Fruit fly (Drosophila melanogaster) whole organism, embryonic: ENCODE data around the gene slmo.
A peak's percentile ranks its signal among the peaks of the same experiment; 100 is the strongest.

Experiments
- Bdp1 ChIP-seq: fragments of 200-800 bp; sonication (Bioruptor generic); optimal IDR thresholded peaks from 3 replicates; lab custom pipeline; 2016; ENCODE audit warnings: missing biosample characterization, missing genetic modification characterization
- CG11696 ChIP-seq: fragments of 200-800 bp; sonication (Bioruptor generic); IDR thresholded peaks from 2 replicates; pipeline ENCODE4 v1.3.6; 2022; ENCODE audit warnings: missing biosample characterization, missing genetic modification characterization
- CG13287 ChIP-seq: fragments of 200-800 bp; sonication (Bioruptor generic); IDR thresholded peaks from 2 replicates; pipeline ENCODE4 v1.3.6; 2022; ENCODE audit warnings: missing biosample characterization, missing genetic modification characterization; ENCODE audit not compliant: partially characterized antibody
- CG15011 ChIP-seq: fragments of 200-800 bp; sonication (Bioruptor generic); optimal IDR thresholded peaks from 3 replicates; lab custom pipeline; 2018; ENCODE audit warnings: missing biosample characterization, mild to moderate bottlenecking, missing genetic modification characterization
- CG15269 ChIP-seq: fragments of 200-800 bp; sonication (Bioruptor generic); optimal IDR thresholded peaks from 2 replicates; lab custom pipeline; 2018; ENCODE audit warnings: missing biosample characterization, mild to moderate bottlenecking, missing genetic modification characterization, moderate library complexity
- CG15696 ChIP-seq: fragments of 200-800 bp; sonication (Bioruptor generic); optimal IDR thresholded peaks from 2 replicates; lab custom pipeline; 2019; ENCODE audit warnings: missing biosample characterization, mild to moderate bottlenecking, missing genetic modification characterization, moderate library complexity
- CG16813 ChIP-seq: fragments of 200-800 bp; sonication (Bioruptor generic); IDR thresholded peaks from 3 replicates; pipeline ENCODE4 v1.3.6; 2022; ENCODE audit warnings: missing biosample characterization, missing genetic modification characterization; ENCODE audit not compliant: partially characterized antibody
- CG17361 ChIP-seq: fragments of 200-800 bp; sonication (Bioruptor generic); IDR thresholded peaks from 3 replicates; pipeline ENCODE4 v1.3.6; 2022; ENCODE audit warnings: missing biosample characterization, missing genetic modification characterization
- CG2678 ChIP-seq: fragments of 200-800 bp; sonication (Bioruptor generic); optimal IDR thresholded peaks from 3 replicates; lab custom pipeline; 2019; ENCODE audit warnings: missing biosample characterization, mild to moderate bottlenecking, missing genetic modification characterization, moderate library complexity
- CG30431 ChIP-seq: fragments of 200-800 bp; sonication (Bioruptor generic); optimal IDR thresholded peaks from 2 replicates; lab custom pipeline; 2017; ENCODE audit warnings: missing biosample characterization, missing genetic modification characterization
- CG4328 ChIP-seq: fragments of 200-800 bp; sonication (Bioruptor generic); optimal IDR thresholded peaks from 3 replicates; lab custom pipeline; 2017; ENCODE audit warnings: missing biosample characterization, missing genetic modification reagents, missing genetic modification characterization
- CG4730 ChIP-seq: fragments of 200-800 bp; sonication (Bioruptor generic); IDR thresholded peaks from 2 replicates; pipeline ENCODE4 v1.3.6; 2022; ENCODE audit warnings: missing biosample characterization, missing genetic modification characterization
- CG4820 ChIP-seq: fragments of 200-800 bp; sonication (Bioruptor generic); optimal IDR thresholded peaks from 3 replicates; lab custom pipeline; 2016; ENCODE audit warnings: missing biosample characterization, missing genetic modification characterization
- CG4854 ChIP-seq: fragments of 200-800 bp; sonication (Bioruptor generic); optimal IDR thresholded peaks from 2 replicates; lab custom pipeline; 2016; ENCODE audit warnings: missing biosample characterization, missing genetic modification characterization, inconsistent platforms
- CG5245 ChIP-seq: fragments of 200-800 bp; sonication (Bioruptor generic); optimal IDR thresholded peaks from 3 replicates; lab custom pipeline; 2016; ENCODE audit warnings: missing biosample characterization, missing genetic modification characterization
- CG5953 ChIP-seq: fragments of 200-800 bp; sonication (Bioruptor generic); IDR thresholded peaks from 2 replicates; pipeline ENCODE4 v1.3.6; 2022; ENCODE audit warnings: missing biosample characterization, missing genetic modification characterization
- CG6683 ChIP-seq: fragments of 200-800 bp; sonication (Bioruptor generic); optimal IDR thresholded peaks from 2 replicates; lab custom pipeline; 2017; ENCODE audit warnings: missing biosample characterization, mild to moderate bottlenecking, missing genetic modification characterization, missing genetic modification reagents
- CG8290 ChIP-seq, 3 experiments: fragments of 200-800 bp; sonication (Bioruptor generic); optimal IDR thresholded peaks; 2 replicates each; lab custom pipeline; 2016 to 2019; ENCODE audit warnings: missing biosample characterization in 3 of 3, missing genetic modification characterization in 3 of 3, mild to moderate bottlenecking in 2 of 3, moderate library complexity in 1 of 3
- CrebB ChIP-seq: fragments of 200-800 bp; sonication (Bioruptor generic); optimal IDR thresholded peaks from 3 replicates; lab custom pipeline; 2018; ENCODE audit warnings: missing biosample characterization, mild to moderate bottlenecking, missing genetic modification characterization
- D19A ChIP-seq: fragments of 200-800 bp; optimal IDR thresholded peaks from 3 replicates; lab custom pipeline; 2019; ENCODE audit warnings: missing biosample characterization, mild to moderate bottlenecking, missing genetic modification characterization, moderate library complexity
- Dfd ChIP-seq, 2 experiments: fragments of >200 bp; optimal IDR thresholded peaks; 2 replicates each; lab custom pipeline; 2017; ENCODE audit warnings: missing biosample characterization in 2 of 2, missing genetic modification characterization in 2 of 2
- Hr78 ChIP-seq, 2 experiments: fragments of 200-800 bp in 1 of 2; fragments of >200 bp in 1 of 2; sonication (Bioruptor generic) in 1 of 2; optimal IDR thresholded peaks; 2 replicates each; lab custom pipeline; 2017 to 2019; ENCODE audit warnings: missing biosample characterization in 2 of 2, missing genetic modification characterization in 2 of 2, mild to moderate bottlenecking in 1 of 2, moderate library complexity in 1 of 2
- Jarid2 ChIP-seq: fragments of 200-800 bp; sonication (Bioruptor generic); optimal IDR thresholded peaks from 3 replicates; lab custom pipeline; 2017; ENCODE audit warnings: mild to moderate bottlenecking, missing biosample characterization, missing genetic modification reagents, missing genetic modification characterization
- MTF-1 ChIP-seq: fragments of 200-800 bp; sonication (Bioruptor generic); optimal IDR thresholded peaks from 2 replicates; lab custom pipeline; 2018; ENCODE audit warnings: missing biosample characterization, mild to moderate bottlenecking, missing genetic modification characterization, borderline replicate concordance
- NC2α ChIP-seq: fragments of 200-800 bp; sonication (Bioruptor generic); optimal IDR thresholded peaks from 2 replicates; lab custom pipeline; 2016; ENCODE audit warnings: missing biosample characterization, missing genetic modification characterization
- Six4 ChIP-seq: fragments of 200-800 bp; sonication (Bioruptor generic); optimal IDR thresholded peaks from 2 replicates; lab custom pipeline; 2016; ENCODE audit warnings: missing biosample characterization, missing genetic modification characterization
- Spps ChIP-seq: fragments of 200-800 bp; sonication (Bioruptor generic); optimal IDR thresholded peaks from 2 replicates; lab custom pipeline; 2018; ENCODE audit warnings: missing biosample characterization, mild to moderate bottlenecking, missing genetic modification characterization
- YL-1 ChIP-seq: fragments of 200-800 bp; sonication (Bioruptor generic); optimal IDR thresholded peaks from 3 replicates; lab custom pipeline; 2017; ENCODE audit warnings: missing biosample characterization, mild to moderate bottlenecking, missing genetic modification characterization
- cg ChIP-seq: fragments of 200-800 bp; sonication (Bioruptor generic); optimal IDR thresholded peaks from 3 replicates; lab custom pipeline; 2019; ENCODE audit warnings: missing biosample characterization, mild to moderate bottlenecking, missing genetic modification characterization, moderate library complexity
- chm ChIP-seq: fragments of 200-800 bp; sonication (Bioruptor generic); IDR thresholded peaks from 2 replicates; pipeline ENCODE4 v1.3.6; 2022; ENCODE audit warnings: missing biosample characterization, missing genetic modification characterization
- esg ChIP-seq: fragments of 200-800 bp; sonication (Bioruptor generic); conservative IDR thresholded peaks from 2 replicates; pipeline ENCODE4 v1.3.6; 2022; ENCODE audit warnings: missing biosample characterization, missing genetic modification characterization
- fru ChIP-seq: fragments of >200 bp; optimal IDR thresholded peaks from 2 replicates; lab custom pipeline; 2017
- gfzf ChIP-seq: fragments of 200-800 bp; sonication (Bioruptor generic); optimal IDR thresholded peaks from 2 replicates; lab custom pipeline; 2016; ENCODE audit warnings: missing biosample characterization, mild to moderate bottlenecking, missing genetic modification characterization, moderate library complexity
- her ChIP-seq: fragments of 200-800 bp; sonication (Bioruptor generic); optimal IDR thresholded peaks from 2 replicates; lab custom pipeline; 2016; ENCODE audit warnings: missing biosample characterization, missing genetic modification characterization
- jigr1 ChIP-seq: fragments of 200-800 bp; sonication (Bioruptor generic); IDR thresholded peaks from 3 replicates; pipeline ENCODE4 v1.3.6; 2022; ENCODE audit warnings: missing biosample characterization, missing genetic modification characterization
- kah ChIP-seq: fragments of 200-800 bp; sonication (Bioruptor generic); optimal IDR thresholded peaks from 2 replicates; lab custom pipeline; 2018; ENCODE audit warnings: missing biosample characterization, mild to moderate bottlenecking, missing genetic modification characterization
- kay ChIP-seq: fragments of 200-800 bp; sonication (Bioruptor generic); optimal IDR thresholded peaks from 2 replicates; lab custom pipeline; 2016; ENCODE audit warnings: missing biosample characterization, missing genetic modification characterization
- klu ChIP-seq: fragments of 200-800 bp; sonication (Bioruptor generic); IDR thresholded peaks from 2 replicates; pipeline ENCODE4 v1.3.6; 2022; ENCODE audit warnings: missing biosample characterization, missing genetic modification characterization
- lbe ChIP-seq: fragments of 200-800 bp; sonication (Bioruptor generic); optimal IDR thresholded peaks from 2 replicates; lab custom pipeline; 2016; ENCODE audit warnings: missing biosample characterization, mild to moderate bottlenecking, missing genetic modification characterization
- lola ChIP-seq, 3 experiments: fragments of >200 bp in 2 of 3; fragments of 200-800 bp in 1 of 3; sonication (Bioruptor generic) in 1 of 3; optimal IDR thresholded peaks; 2 replicates each; lab custom pipeline; 2017 to 2019; ENCODE audit warnings: missing biosample characterization in 3 of 3, missing genetic modification characterization in 3 of 3, mild to moderate bottlenecking in 1 of 3, moderate library complexity in 1 of 3
- odd ChIP-seq: fragments of 200-800 bp; sonication (Bioruptor generic); optimal IDR thresholded peaks from 2 replicates; lab custom pipeline; 2017; ENCODE audit warnings: missing biosample characterization, mild to moderate bottlenecking, missing genetic modification characterization
- pfk ChIP-seq: fragments of 200-800 bp; sonication (Bioruptor generic); optimal IDR thresholded peaks from 2 replicates; lab custom pipeline; 2018; ENCODE audit warnings: missing biosample characterization, mild to moderate bottlenecking, missing genetic modification characterization, moderate library complexity
- pho ChIP-seq: fragments of 200-800 bp; sonication (Bioruptor generic); optimal IDR thresholded peaks from 2 replicates; lab custom pipeline; 2016; ENCODE audit warnings: missing biosample characterization, missing genetic modification characterization
- ro ChIP-seq: fragments of 200-800 bp; sonication (Bioruptor generic); IDR thresholded peaks from 2 replicates; pipeline ENCODE4 v1.3.6; 2022; ENCODE audit warnings: missing biosample characterization, missing genetic modification characterization
- sens-2 ChIP-seq: fragments of 200-800 bp; sonication (Bioruptor generic); IDR thresholded peaks from 2 replicates; pipeline ENCODE4 v1.3.6; 2022; ENCODE audit warnings: missing biosample characterization, missing genetic modification characterization
- sima ChIP-seq: fragments of 200-800 bp; sonication (Bioruptor generic); optimal IDR thresholded peaks from 2 replicates; lab custom pipeline; 2016; ENCODE audit warnings: missing biosample characterization, missing genetic modification characterization
- slou ChIP-seq: fragments of 200-800 bp; sonication (Bioruptor generic); optimal IDR thresholded peaks from 3 replicates; lab custom pipeline; 2016; ENCODE audit warnings: missing biosample characterization, missing genetic modification characterization
- sob ChIP-seq: fragments of 200-800 bp; sonication (Bioruptor generic); IDR thresholded peaks from 2 replicates; pipeline ENCODE4 v1.3.6; 2022; ENCODE audit warnings: missing biosample characterization, missing genetic modification characterization
- sr ChIP-seq: fragments of 200-800 bp; sonication (Bioruptor generic); IDR thresholded peaks from 3 replicates; pipeline ENCODE4 v1.3.6; 2022; ENCODE audit warnings: missing biosample characterization, missing genetic modification characterization
- wdn ChIP-seq: fragments of 200-800 bp; sonication (Bioruptor generic); IDR thresholded peaks from 2 replicates; pipeline ENCODE4 v1.3.6; 2022; ENCODE audit warnings: missing biosample characterization, missing genetic modification characterization

Gene slmo

DNA sequence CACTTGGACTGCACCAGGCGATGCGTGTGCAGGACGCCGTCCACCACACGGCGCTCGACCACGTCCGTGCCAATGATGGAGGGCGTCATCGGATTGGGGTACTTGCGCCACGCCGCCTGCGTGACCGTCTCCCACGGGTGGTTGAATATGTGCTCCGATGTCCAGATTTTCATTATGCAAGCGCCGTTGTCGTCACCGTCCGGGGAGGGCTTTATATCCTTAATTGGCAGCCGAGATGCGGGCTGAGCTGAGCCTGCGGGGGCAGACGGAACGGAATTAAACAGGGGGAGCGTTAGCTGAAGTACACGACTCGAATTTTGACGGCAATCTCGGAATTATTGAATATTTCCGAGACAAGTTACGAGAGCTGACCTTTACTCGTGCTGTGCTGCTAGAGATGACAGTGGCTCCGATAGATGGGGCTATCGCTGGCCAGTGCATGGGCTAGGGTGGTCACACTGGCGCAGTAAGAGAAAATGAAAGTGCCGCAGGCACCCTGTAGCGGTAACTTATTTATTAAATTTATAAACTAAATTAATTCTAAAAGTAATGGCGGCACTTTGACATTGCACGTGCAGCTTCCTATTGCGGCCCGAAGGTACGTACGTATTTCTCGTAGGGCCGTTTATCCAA, 862 bp downstream of the slmo start, which contains the start of gene IPIP (continued):
- no peak for TF ChIP-seq pfk (GFP tag; lab: Kevin White, UChicago)
- TF ChIP-seq pho (GFP tag; lab: Kevin White, UChicago): no peak
- no peak for TF ChIP-seq CG8290 (GFP tag; optimal IDR thresholded peaks at IDR 0.05; lab: Kevin White, UChicago)
- peak in 1 of 2 experiments; percentile 66 for TF ChIP-seq CG8290 (tag; optimal IDR thresholded peaks at IDR 0.05; lab: Kevin White, UChicago)
- no peak for TF ChIP-seq CG4730 (GFP tag; lab: Robert Waterston, UW)
- 0 out of 2 replicates have a peak, but pooled peaks have one; percentile 36 for TF ChIP-seq sob
- peak; percentile 88 for TF ChIP-seq YL-1 (GFP tag; lab: Kevin White, UChicago)
- TF ChIP-seq lola (GFP tag; optimal IDR thresholded peaks at IDR 0.05; lab: Kevin White, UChicago): no peak
- TF ChIP-seq CG2678 (tag; lab: Kevin White, UChicago): peak; percentile 12
- TF ChIP-seq CG15696 (tag; lab: Kevin White, UChicago): no peak
- peak; percentile 6 for TF ChIP-seq odd
- TF ChIP-seq CG4820 (GFP tag; lab: Kevin White, UChicago): no peak
- no peak for TF ChIP-seq CG5953
- TF ChIP-seq kay (GFP tag; lab: Kevin White, UChicago): no peak
- peak; percentile 58 for TF ChIP-seq chm (GFP tag; lab: Robert Waterston, UW)
- TF ChIP-seq esg: no peak
- no peak for TF ChIP-seq Spps (tag; lab: Kevin White, UChicago)
- TF ChIP-seq CG6683 (GFP tag; lab: Kevin White, UChicago): no peak
- peak; percentile 57 for TF ChIP-seq Bdp1 (GFP tag; lab: Kevin White, UChicago)
- TF ChIP-seq slou (GFP tag; lab: Kevin White, UChicago): no peak
- TF ChIP-seq klu (GFP tag; lab: Robert Waterston, UW): no peak
- peak; percentile 2 for TF ChIP-seq her (GFP tag; lab: Kevin White, UChicago)
- TF ChIP-seq CG15269 (tag; lab: Kevin White, UChicago): no peak
- TF ChIP-seq ro (GFP tag; lab: Robert Waterston, UW): no peak; the same call in 1 of the 2 replicates
- TF ChIP-seq sr: 0 out of 3 replicates have a peak, but pooled peaks have one; percentile 3
- no peak for TF ChIP-seq wdn (GFP tag; lab: Robert Waterston, UW)
- TF ChIP-seq CrebB (tag; lab: Kevin White, UChicago): no peak
- TF ChIP-seq CG11696: no peak
- no peak for TF ChIP-seq NC2α (GFP tag; lab: Kevin White, UChicago)
- no peak; the same call in 2 of the 3 replicates for TF ChIP-seq jigr1 (GFP tag; lab: Robert Waterston, UW)
- no peak for TF ChIP-seq Jarid2 (GFP tag; lab: Kevin White, UChicago)
- no peak for TF ChIP-seq lbe (GFP tag; lab: Kevin White, UChicago)
- no peak for TF ChIP-seq CG30431 (GFP tag; lab: Kevin White, UChicago)
- no peak for TF ChIP-seq CG15011 (GFP tag; lab: Kevin White, UChicago)
- no peak for TF ChIP-seq sens-2 (GFP tag; lab: Robert Waterston, UW)
- TF ChIP-seq CG4854 (GFP tag; lab: Kevin White, UChicago): no peak
- no peak for TF ChIP-seq kah (GFP tag; lab: Kevin White, UChicago)
- no peak for TF ChIP-seq D19A (tag; lab: Kevin White, UChicago)
- peak; percentile 87 for TF ChIP-seq CG16813 (GFP tag; lab: Robert Waterston, UW)
- TF ChIP-seq Dfd (GFP tag; optimal IDR thresholded peaks at IDR 0.05; lab: Kevin White, UChicago): no peak
- TF ChIP-seq sima: no peak
- TF ChIP-seq gfzf (GFP tag; lab: Kevin White, UChicago): peak; percentile 29
- peak; percentile 83 for TF ChIP-seq CG13287 (GFP tag; lab: Robert Waterston, UW)
- no peak for TF ChIP-seq CG5245 (GFP tag; lab: Kevin White, UChicago)
- TF ChIP-seq fru: no peak
- TF ChIP-seq CG4328 (GFP tag; lab: Kevin White, UChicago): no peak
- TF ChIP-seq Hr78 (GFP tag; optimal IDR thresholded peaks at IDR 0.05; lab: Kevin White, UChicago): peak in 1 of 2 experiments; percentile 84
- TF ChIP-seq MTF-1 (GFP tag; lab: Kevin White, UChicago): peak; percentile 29
- no peak for TF ChIP-seq CG17361 (GFP tag; lab: Robert Waterston, UW)
- no peak for TF ChIP-seq Six4
- no peak for TF ChIP-seq cg (GFP tag; lab: Kevin White, UChicago)
